Fruit fly (Drosophila melanogaster) whole organism, prepupa: ENCODE measurements around the gene Bem46.
A peak's percentile ranks its signal among the peaks of the same experiment; 100 is the strongest.

Experiments
- CG10631 ChIP-seq: fragments of 200-800 bp; sonication (Bioruptor generic); optimal IDR thresholded peaks from 2 replicates; lab custom pipeline; 2016; ENCODE audit warnings: missing biosample characterization, missing genetic modification characterization
- CG10669 ChIP-seq: fragments of 200-800 bp; sonication (Bioruptor generic); optimal IDR thresholded peaks from 3 replicates; lab custom pipeline; 2018; ENCODE audit warnings: missing biosample characterization, mild to moderate bottlenecking, missing genetic modification characterization, moderate library complexity
- CG11294 ChIP-seq: fragments of 200-800 bp; sonication (Bioruptor generic); IDR thresholded peaks from 2 replicates; pipeline ENCODE4 v1.3.6; 2022; ENCODE audit warnings: missing biosample characterization, missing genetic modification characterization
- CG15336 ChIP-seq: fragments of 200-800 bp; sonication (Bioruptor generic); IDR thresholded peaks from 2 replicates; pipeline ENCODE4 v1.3.6; 2022; ENCODE audit warnings: missing biosample characterization, missing genetic modification characterization
- CG1621 ChIP-seq: fragments of 200-800 bp; sonication (Bioruptor generic); optimal IDR thresholded peaks from 3 replicates; lab custom pipeline; 2018; ENCODE audit warnings: missing biosample characterization, mild to moderate bottlenecking, missing genetic modification characterization
- CG16779 ChIP-seq: fragments of 200-800 bp; sonication (Bioruptor generic); optimal IDR thresholded peaks from 3 replicates; lab custom pipeline; 2017; ENCODE audit warnings: missing biosample characterization, mild to moderate bottlenecking, missing genetic modification characterization
- CG3032 ChIP-seq: fragments of 200-800 bp; optimal IDR thresholded peaks from 2 replicates; lab custom pipeline; 2019; ENCODE audit warnings: missing biosample characterization, mild to moderate bottlenecking, missing genetic modification characterization, moderate library complexity
- CG32006 ChIP-seq: fragments of 200-800 bp; sonication (Bioruptor generic); optimal IDR thresholded peaks from 3 replicates; lab custom pipeline; 2017; ENCODE audit warnings: missing biosample characterization, mild to moderate bottlenecking, missing genetic modification characterization
- CG34406 ChIP-seq: fragments of 200-800 bp; sonication (Bioruptor generic); optimal IDR thresholded peaks from 3 replicates; lab custom pipeline; 2016; ENCODE audit warnings: missing biosample characterization, missing genetic modification characterization
- CG3919 ChIP-seq: fragments of 200-800 bp; sonication (Bioruptor generic); optimal IDR thresholded peaks from 3 replicates; lab custom pipeline; 2016; ENCODE audit warnings: missing biosample characterization, missing genetic modification characterization
- CG6163 ChIP-seq: fragments of 200-800 bp; sonication (Bioruptor generic); IDR thresholded peaks from 3 replicates; pipeline ENCODE4 v1.3.6; 2022; ENCODE audit warnings: missing biosample characterization, missing genetic modification characterization
- CG6276 ChIP-seq: fragments of 200-800 bp; sonication (Bioruptor generic); optimal IDR thresholded peaks from 2 replicates; lab custom pipeline; 2017; ENCODE audit warnings: missing biosample characterization, mild to moderate bottlenecking, missing genetic modification characterization
- CG6808 ChIP-seq: fragments of 200-800 bp; sonication (Bioruptor generic); optimal IDR thresholded peaks from 3 replicates; lab custom pipeline; 2017; ENCODE audit warnings: missing biosample characterization, missing genetic modification characterization, mild to moderate bottlenecking, moderate library complexity, missing genetic modification reagents
- CG6854 ChIP-seq: fragments of 200-800 bp; sonication (Bioruptor generic); optimal IDR thresholded peaks from 2 replicates; lab custom pipeline; 2017; ENCODE audit warnings: missing biosample characterization, mild to moderate bottlenecking, missing genetic modification characterization
- CG7368 ChIP-seq: fragments of 200-800 bp; sonication (Bioruptor generic); optimal IDR thresholded peaks from 3 replicates; lab custom pipeline; 2016; ENCODE audit warnings: missing biosample characterization, missing genetic modification characterization
- CG8119 ChIP-seq: fragments of 200-800 bp; sonication (Bioruptor generic); IDR thresholded peaks from 3 replicates; pipeline ENCODE4 v1.3.6; 2022; ENCODE audit warnings: missing biosample characterization, missing genetic modification characterization
- CG8319 ChIP-seq: fragments of 200-800 bp; sonication (Bioruptor generic); optimal IDR thresholded peaks from 3 replicates; lab custom pipeline; 2016; ENCODE audit warnings: missing biosample characterization, missing genetic modification characterization
- Eip75B ChIP-seq: fragments of 200-800 bp; sonication (Bioruptor generic); optimal IDR thresholded peaks from 3 replicates; lab custom pipeline; 2016; ENCODE audit warnings: missing biosample characterization, missing genetic modification characterization
- Eip78C ChIP-seq: fragments of 200-800 bp; sonication (Bioruptor generic); peaks from one replicate; lab custom pipeline; 2016; ENCODE audit warnings: missing biosample characterization, missing genetic modification characterization
- Gug ChIP-seq: fragments of 200-800 bp; sonication (Bioruptor generic); IDR thresholded peaks from 2 replicates; pipeline ENCODE4 v1.3.6; 2022; ENCODE audit warnings: missing biosample characterization, missing genetic modification characterization
- Hr39 ChIP-seq: fragments of 200-800 bp; sonication (Bioruptor generic); optimal IDR thresholded peaks from 2 replicates; lab custom pipeline; 2016; ENCODE audit warnings: missing biosample characterization, missing genetic modification characterization
- Hr4 ChIP-seq: fragments of 200-800 bp; sonication (Bioruptor generic); optimal IDR thresholded peaks from 3 replicates; lab custom pipeline; 2016; ENCODE audit warnings: missing biosample characterization, missing genetic modification characterization
- Met ChIP-seq: fragments of 200-800 bp; sonication (Bioruptor generic); optimal IDR thresholded peaks from 3 replicates; lab custom pipeline; 2016; ENCODE audit warnings: missing biosample characterization, missing genetic modification characterization
- OdsH ChIP-seq: fragments of 200-800 bp; sonication (Bioruptor generic); optimal IDR thresholded peaks from 3 replicates; lab custom pipeline; 2016; ENCODE audit warnings: missing biosample characterization, missing genetic modification characterization
- Smox ChIP-seq: fragments of 200-800 bp; sonication (Bioruptor generic); optimal IDR thresholded peaks from 3 replicates; lab custom pipeline; 2016; ENCODE audit warnings: missing biosample characterization, missing genetic modification characterization
- Sox15 ChIP-seq: fragments of 200-800 bp; sonication (Bioruptor generic); optimal IDR thresholded peaks from 3 replicates; lab custom pipeline; 2016; ENCODE audit warnings: missing biosample characterization, missing genetic modification characterization
- achi ChIP-seq: fragments of 200-800 bp; sonication (Bioruptor generic); optimal IDR thresholded peaks from 3 replicates; lab custom pipeline; 2016; ENCODE audit warnings: missing biosample characterization, missing genetic modification characterization
- acj6 ChIP-seq: fragments of 200-800 bp; sonication (Bioruptor generic); optimal IDR thresholded peaks from 3 replicates; lab custom pipeline; 2016; ENCODE audit warnings: missing biosample characterization, missing genetic modification characterization
- dac ChIP-seq: fragments of 200-800 bp; sonication (Bioruptor generic); optimal IDR thresholded peaks from 2 replicates; lab custom pipeline; 2017; ENCODE audit warnings: missing biosample characterization, mild to moderate bottlenecking, missing genetic modification characterization
- dsx ChIP-seq: fragments of 200-800 bp; optimal IDR thresholded peaks from 3 replicates; lab custom pipeline; 2019; ENCODE audit warnings: missing biosample characterization, mild to moderate bottlenecking, missing genetic modification characterization, moderate library complexity; ENCODE audit not compliant: poor library complexity, severe bottlenecking
- eg ChIP-seq: fragments of 200-800 bp; sonication (Bioruptor generic); IDR thresholded peaks from 3 replicates; pipeline ENCODE4 v1.3.6; 2022; ENCODE audit warnings: missing biosample characterization, missing genetic modification characterization
- esn ChIP-seq: fragments of 200-800 bp; sonication (Bioruptor generic); optimal IDR thresholded peaks from 2 replicates; lab custom pipeline; 2016; ENCODE audit warnings: missing biosample characterization, mild to moderate bottlenecking, missing genetic modification characterization, moderate library complexity
- fd59A ChIP-seq: fragments of 200-800 bp; sonication (Bioruptor generic); optimal IDR thresholded peaks from 2 replicates; lab custom pipeline; 2017; ENCODE audit warnings: missing biosample characterization, mild to moderate bottlenecking, missing genetic modification characterization, missing genetic modification reagents
- fd85E ChIP-seq: fragments of 200-800 bp; sonication (Bioruptor generic); optimal IDR thresholded peaks from 3 replicates; lab custom pipeline; 2016; ENCODE audit warnings: missing biosample characterization, missing genetic modification characterization
- fkh ChIP-seq: fragments of 200-800 bp; sonication (Bioruptor generic); optimal IDR thresholded peaks from 3 replicates; lab custom pipeline; 2017; ENCODE audit warnings: missing biosample characterization, mild to moderate bottlenecking, missing genetic modification characterization, moderate library complexity
- pdm3 ChIP-seq: fragments of 200-800 bp; sonication (Bioruptor generic); optimal IDR thresholded peaks from 3 replicates; lab custom pipeline; 2016; ENCODE audit warnings: missing biosample characterization, missing genetic modification characterization
- salr ChIP-seq, 2 experiments: fragments of 200-800 bp; sonication (Bioruptor generic); optimal IDR thresholded peaks; 3 replicates each; lab custom pipeline; 2016 to 2018; ENCODE audit warnings: missing biosample characterization in 2 of 2, missing genetic modification characterization in 2 of 2, mild to moderate bottlenecking in 1 of 2
- svp ChIP-seq: fragments of 200-800 bp; sonication (Bioruptor generic); peaks from one replicate; lab custom pipeline; 2016; ENCODE audit warnings: missing biosample characterization, missing genetic modification characterization
- topi ChIP-seq: fragments of 200-800 bp; sonication (Bioruptor generic); optimal IDR thresholded peaks from 3 replicates; lab custom pipeline; 2016; ENCODE audit warnings: missing biosample characterization, missing genetic modification characterization

The Bem46 gene

DNA sequence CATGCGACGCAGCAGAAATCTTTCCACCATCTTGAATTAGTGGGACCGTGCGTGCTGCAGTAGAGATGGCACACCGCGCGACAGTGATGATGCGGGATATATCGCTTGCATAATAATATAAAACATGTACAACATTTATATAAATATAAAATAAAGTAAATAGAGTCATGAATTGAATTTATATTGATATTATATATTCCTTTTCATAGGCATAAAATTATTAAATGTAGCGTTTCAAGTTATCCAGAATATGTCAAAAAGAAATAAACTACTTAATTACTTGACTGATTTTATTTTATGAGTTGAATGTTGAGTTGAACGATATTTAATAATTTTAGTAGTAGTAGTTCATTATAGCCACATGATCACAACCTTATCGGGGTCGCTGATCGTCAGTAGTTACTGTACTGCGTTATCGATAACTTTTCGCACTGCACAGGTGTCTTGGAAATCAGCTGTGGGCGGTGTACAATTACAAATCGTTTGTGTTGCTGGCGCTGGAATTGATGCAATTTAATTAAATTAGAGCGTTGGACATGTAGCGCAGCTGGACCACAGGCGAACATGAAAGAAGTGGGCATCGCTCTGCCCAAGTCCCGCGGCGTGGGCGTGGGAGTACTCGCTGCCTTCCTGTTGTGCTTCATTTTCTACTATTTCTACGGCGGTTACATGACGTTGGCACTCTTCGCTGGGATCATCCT lies at the start of gene Bem46, which contains the start of gene Chd1 (continued):
- TF ChIP-seq CG6276 (GFP tag; lab: Kevin White, UChicago) (no peak), CG7368 (GFP tag; lab: Kevin White, UChicago) (no peak), CG34406 (GFP tag; lab: Kevin White, UChicago) (peak; percentile 83), fkh (GFP tag; lab: Kevin White, UChicago) (no peak), fd59A (GFP tag; lab: Kevin White, UChicago) (peak; percentile 64), fd85E (GFP tag; lab: Kevin White, UChicago) (no peak), topi (GFP tag; lab: Kevin White, UChicago) (no peak), Sox15 (GFP tag; lab: Kevin White, UChicago) (peak; percentile 90)

DNA sequence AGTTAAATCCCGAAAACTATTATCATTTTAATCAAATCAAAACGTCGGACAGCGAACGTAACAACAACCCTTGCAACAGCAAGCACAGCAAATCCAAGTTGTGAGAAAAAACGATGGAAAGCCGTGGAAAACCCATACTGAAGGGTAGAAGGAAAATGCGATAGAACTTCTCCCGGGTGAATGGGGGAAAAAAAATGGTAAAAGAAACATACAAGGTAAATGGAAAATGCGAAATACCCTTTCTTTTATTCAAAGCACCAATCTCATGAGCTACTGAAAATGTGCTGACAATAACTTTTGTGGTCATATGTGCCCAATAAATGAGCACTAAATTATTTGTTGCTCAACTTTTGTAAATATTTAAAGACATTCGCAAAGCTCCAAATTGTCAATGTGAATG lies 48.2 kb upstream of the Bem46 start:
- TF ChIP-seq CG11294 (GFP tag; lab: Robert Waterston, UW), result no peak
- TF ChIP-seq CG6808 (GFP tag; lab: Kevin White, UChicago), result no peak
- no peak for TF ChIP-seq CG16779 (tag; lab: Kevin White, UChicago)
- TF ChIP-seq dac (GFP tag; lab: Kevin White, UChicago), result no peak
- no peak for TF ChIP-seq Eip75B (GFP tag; lab: Kevin White, UChicago)
- no peak for TF ChIP-seq Smox (GFP tag; lab: Kevin White, UChicago)
- TF ChIP-seq svp (GFP tag; lab: Kevin White, UChicago), result no peak
- TF ChIP-seq CG6854 (GFP tag; lab: Kevin White, UChicago), result no peak
- TF ChIP-seq Sox15 (GFP tag; lab: Kevin White, UChicago), result no peak
- no peak for TF ChIP-seq fd59A (GFP tag; lab: Kevin White, UChicago)
- TF ChIP-seq esn (GFP tag; lab: Kevin White, UChicago), result no peak
- TF ChIP-seq salr (GFP tag; optimal IDR thresholded peaks at IDR 0.05; lab: Kevin White, UChicago), result no peak

DNA sequence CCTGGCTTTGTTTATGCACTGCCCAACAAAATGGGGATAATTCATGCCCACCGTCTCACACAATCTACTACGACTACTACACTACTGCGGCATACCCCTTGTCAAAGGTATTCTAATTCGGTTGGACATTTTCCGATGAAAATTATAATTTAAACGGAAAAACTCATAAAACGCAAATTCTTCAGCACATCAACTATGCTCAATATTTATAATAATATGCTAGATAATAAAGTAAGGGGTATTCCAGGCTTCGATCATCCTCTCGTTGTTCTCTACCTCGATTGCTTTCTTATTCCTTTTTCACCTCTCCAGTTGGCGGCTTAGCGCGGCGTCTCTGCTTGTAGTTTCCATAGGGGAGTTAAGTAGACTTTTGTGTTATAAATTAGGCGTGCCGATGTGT lies 46.6 kb upstream of the Bem46 start:
- no peak for TF ChIP-seq Met (GFP tag; lab: Kevin White, UChicago)
- TF ChIP-seq Hr4, result peak; percentile 45
- TF ChIP-seq CG6163, result 0 out of 3 replicates have a peak, but pooled peaks have one; percentile 33
- TF ChIP-seq Gug (GFP tag; lab: Robert Waterston, UW), result peak; percentile 7; the same call in 1 of the 2 replicates
- peak; percentile 19 for TF ChIP-seq Eip78C (GFP tag; lab: Kevin White, UChicago)
- peak; percentile 20 for TF ChIP-seq CG32006
- no peak for TF ChIP-seq Hr39 (GFP tag; lab: Kevin White, UChicago)
- TF ChIP-seq CG15336 (GFP tag; lab: Robert Waterston, UW), result peak; percentile 35; the same call in 1 of the 2 replicates

DNA sequence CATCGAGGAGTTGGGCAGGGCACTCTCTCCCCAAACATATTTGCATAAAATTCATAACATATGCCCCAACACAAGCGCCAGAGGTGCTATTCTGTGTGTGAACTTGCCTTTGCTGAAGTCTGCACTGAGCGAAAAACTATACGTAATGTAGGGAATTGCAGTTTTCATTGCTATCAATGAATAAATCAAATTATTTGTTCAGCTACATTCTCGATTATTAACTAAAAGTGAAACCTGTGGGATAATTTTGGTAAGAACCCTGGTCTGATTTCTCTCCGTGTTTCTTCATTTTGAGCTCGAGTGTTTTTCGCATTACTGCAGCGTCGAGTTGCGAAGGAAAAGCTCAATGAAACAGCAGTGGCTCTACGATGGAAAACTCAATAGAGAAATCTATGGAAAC lies 45.3 kb upstream of the Bem46 start:
- TF ChIP-seq OdsH (GFP tag; lab: Kevin White, UChicago) (peak; percentile 20), eg (GFP tag; lab: Robert Waterston, UW) (0 out of 3 replicates have a peak, but pooled peaks have one; percentile 16), CG1621 (tag; lab: Kevin White, UChicago) (no peak), Gug (GFP tag; lab: Robert Waterston, UW) (0 out of 2 replicates have a peak, but pooled peaks have one; percentile 38), svp (GFP tag; lab: Kevin White, UChicago) (no peak), CG6276 (GFP tag; lab: Kevin White, UChicago) (no peak), achi (GFP tag; lab: Kevin White, UChicago) (peak; percentile 17), CG3032 (no peak), CG8119 (GFP tag; lab: Robert Waterston, UW) (no peak), CG10669 (GFP tag; lab: Kevin White, UChicago) (peak; percentile 5), Hr39 (GFP tag; lab: Kevin White, UChicago) (peak; percentile 4), CG8319 (GFP tag; lab: Kevin White, UChicago) (peak; percentile 6), dsx (no peak), pdm3 (GFP tag; lab: Kevin White, UChicago) (peak; percentile 14), CG3919 (peak; percentile 2), acj6 (peak; percentile 11), fd59A (GFP tag; lab: Kevin White, UChicago) (peak; percentile 13), Eip78C (GFP tag; lab: Kevin White, UChicago) (peak; percentile 76), Hr4 (peak; percentile 45), CG10631 (GFP tag; lab: Kevin White, UChicago) (peak; percentile 4), CG15336 (GFP tag; lab: Robert Waterston, UW) (peak; percentile 24; the same call in 1 of the 2 replicates), CG6163 (peak; percentile 38; the same call in 1 of the 3 replicates), CG32006 (peak; percentile 50)
